Worm (Caenorhabditis elegans) whole organism, mixed stage, embryonic: ENCODE results near the gene clec-47.

ENCODE experiments used
- lin-13 ChIP-seq: fragments of 150-350 bp; optimal IDR thresholded peaks from 2 replicates; lab custom pipeline; 2014; ENCODE audit warnings: missing biosample characterization, missing genetic modification characterization
- nhr-12 ChIP-seq: fragments of 150-350 bp; optimal IDR thresholded peaks from 2 replicates; lab custom pipeline; 2014; ENCODE audit warnings: missing biosample characterization, missing genetic modification characterization
- nhr-76 ChIP-seq: sonication (generic microtip); optimal IDR thresholded peaks from 2 replicates; lab custom pipeline; 2017; ENCODE audit warnings: missing biosample characterization, missing genetic modification characterization

DNA sequence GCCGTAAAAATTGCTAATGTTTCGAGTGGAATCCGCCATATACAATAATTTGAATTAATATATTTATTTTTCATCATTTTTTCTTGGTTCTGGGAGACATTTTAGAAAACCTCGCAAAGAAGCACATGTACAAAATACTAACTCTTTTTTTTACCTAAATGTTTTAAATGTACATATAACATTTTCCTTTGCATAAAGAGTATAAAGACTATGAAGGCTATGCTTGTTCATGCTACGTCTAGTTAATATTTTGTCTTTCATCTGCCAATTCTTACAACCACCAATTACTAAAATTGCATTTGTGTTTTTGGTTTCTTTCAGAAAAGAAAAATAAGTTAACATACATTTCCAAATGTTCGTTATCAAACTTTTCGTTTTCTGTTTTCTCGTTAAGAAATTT is 45.8 kb downstream of the clec-47 start, which contains the start of gene irld-25:
- TF ChIP-seq nhr-76 (tag; lab: Kevin White, UChicago), result no peak
- no peak for TF ChIP-seq nhr-12
- TF ChIP-seq lin-13 (tag; lab: Kevin White, UChicago), result no peak
